Worm (Caenorhabditis elegans): ENCODE measurements around the gene rom-4.
"Not testable (repeated sequence)": the region's sequence is repeated elsewhere in the genome, so short reads cannot be mapped to it uniquely, and the experiment has no call there.

rom-4 gene

DNA sequence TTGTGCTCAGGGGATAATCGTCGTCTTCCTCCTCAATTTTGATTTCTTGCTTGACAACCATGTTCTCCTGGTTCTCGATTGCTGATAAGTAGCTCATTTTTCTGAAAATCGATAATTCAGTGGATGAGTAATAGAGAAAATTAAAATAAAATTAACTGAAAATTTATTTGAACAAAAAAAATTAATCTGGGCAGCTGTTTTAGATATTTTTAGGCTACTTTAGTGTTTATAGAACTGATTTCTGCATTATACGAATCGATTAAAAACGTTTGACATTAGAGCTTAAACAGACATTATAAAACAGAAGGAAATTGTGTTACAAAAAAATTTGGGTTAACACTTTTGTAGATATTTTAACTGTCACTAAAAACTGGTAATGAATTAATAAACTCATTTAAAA lies 52.6 kb downstream of the rom-4 start, which contains the start of gene athp-3:
athp-3 (minus strand) TSS at position 101 of the 400 bp plus-strand sequence.
- TF ChIP-seq nfya-1 (tag; optimal IDR thresholded peaks at IDR 0.05), result no peak
- no peak for TF ChIP-seq pha-2 (tag; optimal IDR thresholded peaks at IDR 0.05)
- TF ChIP-seq K09A11.1 (tag; optimal IDR thresholded peaks at IDR 0.05; ENCODE audit: insufficient read depth), result no peak
- no peak for TF ChIP-seq madf-2 (tag; optimal IDR thresholded peaks at IDR 0.05)
- no peak for TF ChIP-seq elt-4 (tag; optimal IDR thresholded peaks at IDR 0.05)
- no peak for TF ChIP-seq ceh-9 (tag; optimal IDR thresholded peaks at IDR 0.05)
- no peak for TF ChIP-seq ama-1 (optimal IDR thresholded peaks at IDR 0.05)
- TF ChIP-seq ceh-48 (tag; optimal IDR thresholded peaks at IDR 0.05), result no peak
- no peak for TF ChIP-seq ceh-18 (tag; optimal IDR thresholded peaks at IDR 0.05)
- no peak for TF ChIP-seq pag-3 (tag; optimal IDR thresholded peaks at IDR 0.05; ENCODE audit: borderline replicate concordance)
- TF ChIP-seq hlh-30 (tag; optimal IDR thresholded peaks at IDR 0.05; ENCODE audit: insufficient read depth), result no peak
- no peak for TF ChIP-seq sdc-2 (tag; optimal IDR thresholded peaks at IDR 0.05)
- TF ChIP-seq ref-2 (tag; optimal IDR thresholded peaks at IDR 0.05), result no peak
- TF ChIP-seq sox-4 (tag; optimal IDR thresholded peaks at IDR 0.05), result no peak
- no peak for TF ChIP-seq ceh-24 (tag; optimal IDR thresholded peaks at IDR 0.05)
- TF ChIP-seq K02D7.2 (tag; optimal IDR thresholded peaks at IDR 0.05), result no peak
- TF ChIP-seq T23F11.4 (GFP tag; optimal IDR thresholded peaks at IDR 0.05), result no peak

ce11 chrIV:17053261-17053660 lies 57.6 kb downstream of the rom-4 start, which contains the start of gene Y116A8C.23:
Gene Y116A8C.23, plus strand, starts transcription at chrIV:17053561.
- TF ChIP-seq ztf-16 (tag; optimal IDR thresholded peaks at IDR 0.05) (no peak), ceh-9 (tag; optimal IDR thresholded peaks at IDR 0.05) (no peak), unc-55 (GFP tag; optimal IDR thresholded peaks at IDR 0.05) (no peak), ceh-18 (tag; optimal IDR thresholded peaks at IDR 0.05) (no peak), hlh-15 (tag; optimal IDR thresholded peaks at IDR 0.05) (no peak), Y22D7AL.16 (tag; optimal IDR thresholded peaks at IDR 0.05) (no peak), K02D7.2 (tag; optimal IDR thresholded peaks at IDR 0.05) (no peak), ama-1 (optimal IDR thresholded peaks at IDR 0.05) (no peak), fkh-10 (GFP tag; optimal IDR thresholded peaks at IDR 0.05) (no peak), ceh-31 (tag; optimal IDR thresholded peaks at IDR 0.05) (no peak), nhr-11 (tag; optimal IDR thresholded peaks at IDR 0.05) (no peak)

- TF ChIP-seq ztf-16 (tag; optimal IDR thresholded peaks at IDR 0.05) (no peak), elt-2 (tag; optimal IDR thresholded peaks at IDR 0.05) (no peak), ceh-45 (GFP tag; IDR thresholded peaks at IDR 0.05) (no peak), ref-2 (tag; optimal IDR thresholded peaks at IDR 0.05) (no peak), K09A11.1 (tag; optimal IDR thresholded peaks at IDR 0.05; ENCODE audit: insufficient read depth) (no peak), fax-1 (tag; optimal IDR thresholded peaks at IDR 0.05) (no peak), ceh-48 (tag; optimal IDR thresholded peaks at IDR 0.05) (no peak), ceh-2 (tag; optimal IDR thresholded peaks at IDR 0.05) (no peak), unc-55 (GFP tag; optimal IDR thresholded peaks at IDR 0.05) (no peak)
Observed at ce11 chrIV:17058036-17058435, 62.4 kb downstream of the rom-4 start, which contains the start of gene Y116A8C.44. Gene Y116A8C.44, minus strand, starts transcription at chrIV:17058136.

ce11 chrIV:17063700-17064099 lies 68.1 kb downstream of the rom-4 start, which contains the start of gene Y116A8C.467:
Gene Y116A8C.467, minus strand, starts transcription at chrIV:17063800.
- TF ChIP-seq mec-3 (tag; optimal IDR thresholded peaks at IDR 0.05; ENCODE audit: borderline replicate concordance); hlh-30 (tag; optimal IDR thresholded peaks at IDR 0.05; ENCODE audit: insufficient read depth); ceh-48 (tag; optimal IDR thresholded peaks at IDR 0.05): not testable (repeated sequence)
